Worm (Caenorhabditis elegans): ENCODE results near the gene clec-61.
A peak's percentile ranks its signal among the peaks of the same experiment; 100 is the strongest.
"Not testable (repeated sequence)": the region's sequence is repeated elsewhere in the genome, so short reads cannot be mapped to it uniquely, and the experiment has no call there.

clec-61 gene

DNA sequence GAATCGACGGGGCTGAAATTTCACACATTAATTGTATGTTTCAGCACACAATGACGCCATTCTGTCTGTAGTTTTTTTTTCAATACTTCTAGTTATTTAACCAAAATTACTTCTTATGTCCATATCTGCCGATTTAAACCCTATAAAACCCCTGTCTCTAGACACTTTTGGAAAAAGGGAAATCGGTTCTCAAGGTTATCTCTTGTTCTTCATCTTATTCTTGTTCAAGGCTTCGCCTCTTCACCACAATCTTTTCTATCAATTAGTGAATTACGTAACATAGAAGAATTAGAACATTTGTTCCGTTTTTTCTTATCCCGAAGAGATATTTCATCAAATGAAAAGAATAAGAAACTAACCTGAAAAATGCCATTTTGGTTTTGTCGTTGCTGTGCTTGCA, 10.3 kb upstream of the clec-61 start:
- TF ChIP-seq mes-2 (tag; optimal IDR thresholded peaks at IDR 0.05; ENCODE audit: poor library complexity, severe bottlenecking) (no peak), zag-1 (tag; optimal IDR thresholded peaks at IDR 0.05) (no peak), cey-2 (tag; optimal IDR thresholded peaks at IDR 0.05; ENCODE audit: borderline replicate concordance, insufficient read depth) (no peak), lin-29 (GFP tag; IDR thresholded peaks at IDR 0.05) (no peak), aly-2 (tag; optimal IDR thresholded peaks at IDR 0.05) (no peak), vab-7 (GFP tag; IDR thresholded peaks at IDR 0.05) (no peak), mep-1 (tag; optimal IDR thresholded peaks at IDR 0.05) (peak; percentile 5), duxl-1 (tag; optimal IDR thresholded peaks at IDR 0.05; ENCODE audit: poor library complexity) (peak; percentile 8), nhr-42 (GFP tag; IDR thresholded peaks at IDR 0.05) (no peak), mxl-3 (GFP tag; optimal IDR thresholded peaks at IDR 0.05) (no peak), unc-62 (GFP tag; optimal IDR thresholded peaks at IDR 0.05 in 1 of 2) (peak in 1 of 2 experiments; percentile 54), unc-62 (tag; optimal IDR thresholded peaks at IDR 0.05) (no peak), arid-1 (GFP tag; conservative IDR thresholded peaks at IDR 0.05) (no peak), madf-5 (GFP tag; IDR thresholded peaks at IDR 0.05) (no peak), daf-16 (GFP tag; optimal IDR thresholded peaks at IDR 0.05) (no peak), daf-16 (tag; optimal IDR thresholded peaks at IDR 0.05) (no peak), daf-12 (tag; optimal IDR thresholded peaks at IDR 0.05) (no peak), egl-43 (GFP tag; IDR thresholded peaks at IDR 0.05) (no peak), Y75B8A.6 (GFP tag; IDR thresholded peaks at IDR 0.05) (no peak), nhr-28 (tag; optimal IDR thresholded peaks at IDR 0.05) (peak; percentile 19)

DNA sequence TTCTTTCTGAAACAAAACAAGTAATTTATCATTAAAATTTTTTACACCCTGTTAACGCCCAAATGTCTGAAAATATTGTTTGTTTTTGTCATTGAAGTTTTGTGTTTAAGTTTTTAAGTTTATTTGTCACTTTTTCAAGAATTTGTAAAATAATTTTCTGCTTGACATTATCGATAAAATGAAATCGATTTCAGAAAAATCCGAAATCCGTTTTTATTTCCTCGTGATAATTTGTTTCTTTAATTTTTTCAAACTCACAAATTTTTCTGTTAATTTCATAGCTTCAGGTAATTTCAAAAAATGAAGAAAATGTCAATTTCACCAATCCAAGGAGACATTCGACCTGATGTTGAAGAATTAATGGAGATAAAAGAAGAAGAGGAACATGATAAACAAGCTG, 5.6 kb upstream of the clec-61 start, which contains the start of gene ZK666.12:
TSS of gene ZK666.12 (plus strand) at position 301 of the 400 bp plus-strand sequence.
- TF ChIP-seq duxl-1 (tag; optimal IDR thresholded peaks at IDR 0.05; ENCODE audit: poor library complexity) (no peak), zfp-2 (tag; optimal IDR thresholded peaks at IDR 0.05) (no peak), lin-39 (tag; optimal IDR thresholded peaks at IDR 0.05) (no peak), unc-62 (GFP tag; optimal IDR thresholded peaks at IDR 0.05 in 1 of 2) (no peak), unc-62 (tag; optimal IDR thresholded peaks at IDR 0.05) (no peak), nhr-28 (tag; optimal IDR thresholded peaks at IDR 0.05) (no peak), ZK337.2 (GFP tag; IDR thresholded peaks at IDR 0.05) (no peak), snpc-4 (tag; optimal IDR thresholded peaks at IDR 0.05) (no peak), ceh-20 (GFP tag; IDR thresholded peaks at IDR 0.05) (no peak), lim-7 (GFP tag; IDR thresholded peaks at IDR 0.05) (no peak), ctbp-1 (GFP tag; IDR thresholded peaks at IDR 0.05) (no peak), F37D6.2 (tag; optimal IDR thresholded peaks at IDR 0.05) (no peak), lin-29 (GFP tag; IDR thresholded peaks at IDR 0.05) (no peak), F44E2.7 (GFP tag; IDR thresholded peaks at IDR 0.05) (no peak), madf-9 (GFP tag; conservative IDR thresholded peaks at IDR 0.05) (no peak), lin-1 (GFP tag; IDR thresholded peaks at IDR 0.05) (no peak)

DNA sequence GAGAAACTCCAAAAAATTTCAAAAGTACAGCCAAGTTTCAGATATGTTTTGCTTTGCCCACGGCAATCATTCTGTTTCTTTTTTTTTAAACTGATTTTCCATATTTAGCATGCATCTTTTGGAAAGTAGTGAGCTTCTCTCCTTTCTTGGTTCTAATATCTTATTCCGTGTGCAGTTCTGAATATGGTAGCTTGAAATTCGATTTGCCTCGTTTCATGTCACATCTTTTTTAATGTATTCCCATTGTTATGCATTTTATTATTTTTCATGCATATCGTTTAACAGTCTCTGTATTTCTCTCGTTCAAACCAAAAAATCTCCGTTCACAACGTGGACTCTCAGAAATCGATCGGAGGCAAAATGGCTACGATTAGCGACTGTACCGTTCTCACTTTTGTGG, 4.1 kb upstream of the clec-61 start, which contains the start of gene ZK666.14:
TSS of gene ZK666.14 (plus strand) at position 301 of the 400 bp plus-strand sequence.
- TF ChIP-seq aha-1 (tag) (no peak), nhr-25 (tag; optimal IDR thresholded peaks at IDR 0.05; ENCODE audit: borderline replicate concordance, insufficient read depth) (no peak), nhr-28 (tag; optimal IDR thresholded peaks at IDR 0.05) (no peak)

DNA sequence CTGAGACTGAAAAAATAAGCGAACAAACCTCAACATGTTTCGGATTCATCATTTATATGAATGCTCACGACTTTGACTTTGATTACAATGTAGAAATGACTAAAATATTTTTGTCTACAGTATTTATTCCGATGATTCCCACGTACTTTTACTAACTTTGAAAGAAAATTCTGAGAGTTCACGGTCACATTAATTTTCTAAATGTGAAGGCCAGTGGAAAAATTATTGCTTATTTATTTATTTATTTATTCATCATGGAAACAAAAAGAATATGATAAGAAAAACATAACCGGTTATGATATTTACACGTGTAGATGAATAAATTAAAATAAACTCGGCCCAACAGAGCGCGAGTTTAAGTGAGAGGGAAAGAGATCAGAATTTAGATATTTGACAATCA, 2.7 kb upstream of the clec-61 start, which contains the start of gene ZK666.8:
TSS of gene ZK666.8 (minus strand) at position 101 of the 400 bp plus-strand sequence.
- TF ChIP-seq F49E8.2 (tag; optimal IDR thresholded peaks at IDR 0.05; ENCODE audit: borderline replicate concordance); hlh-11 (tag; optimal IDR thresholded peaks at IDR 0.05); ama-1 (optimal IDR thresholded peaks at IDR 0.05): not testable (repeated sequence)

Data from whole organism, L4 larva.